Fruit fly (Drosophila melanogaster): ENCODE measurements around the gene Jwa.

Gene Jwa

DNA sequence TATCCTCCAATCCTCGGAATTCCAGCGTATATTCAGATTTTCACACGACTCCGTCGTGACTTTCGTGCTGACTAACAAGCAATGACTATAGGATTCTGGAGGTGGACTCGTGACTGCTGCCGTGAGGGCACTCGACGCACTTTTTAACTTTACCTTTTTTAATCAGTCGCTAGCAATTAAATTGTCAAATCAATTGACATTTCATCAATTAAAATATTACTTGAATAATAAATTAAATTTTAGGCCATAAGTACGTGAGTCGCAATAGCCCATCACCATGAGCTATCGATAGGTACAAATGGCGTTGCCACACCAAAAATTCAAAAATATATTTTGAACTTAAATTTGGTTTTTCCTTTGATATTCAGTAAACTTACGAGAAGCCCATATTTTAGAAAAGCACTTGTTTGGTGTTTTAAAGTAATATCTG lies at the start of gene Jwa:
Gene Jwa, minus strand, starts transcription at position 87 of the 430 bp plus-strand sequence.
- peak; percentile 73 for TF ChIP-seq CG17801 (GFP tag; optimal IDR thresholded peaks at IDR 0.05; ENCODE audit: partially characterized antibody)

DNA sequence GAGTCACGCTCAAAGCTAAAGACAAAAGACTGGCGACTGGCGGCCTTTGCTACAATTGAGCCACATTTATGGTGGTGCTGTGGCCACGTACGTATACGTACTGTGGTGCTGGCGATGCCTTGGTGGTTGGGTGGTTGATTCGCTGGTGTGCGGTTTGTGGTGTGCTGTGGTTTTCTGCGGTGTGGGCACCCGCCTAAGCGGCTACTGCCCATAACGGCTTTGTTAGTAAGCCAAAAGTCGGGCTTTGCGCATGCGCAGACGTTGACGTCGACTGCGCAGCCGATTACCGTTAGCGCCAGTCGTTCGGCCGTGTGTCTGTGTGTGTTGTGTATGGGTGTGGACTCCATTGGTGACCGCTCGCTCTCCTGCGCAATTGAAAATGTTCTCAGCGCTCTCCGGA lies 47.7 kb upstream of the Jwa start:
- TF ChIP-seq CG17801 (GFP tag; optimal IDR thresholded peaks at IDR 0.05; ENCODE audit: partially characterized antibody), result no peak

dm6 chr2L:18752823-18753222 lies 47.3 kb upstream of the Jwa start:
- no peak for TF ChIP-seq CG17801 (GFP tag; optimal IDR thresholded peaks at IDR 0.05; ENCODE audit: partially characterized antibody)

- TF ChIP-seq CG17801 (GFP tag; optimal IDR thresholded peaks at IDR 0.05; ENCODE audit: partially characterized antibody), result no peak
Observed at dm6 chr2L:18752038-18752437, 46.5 kb upstream of the Jwa start.

DNA sequence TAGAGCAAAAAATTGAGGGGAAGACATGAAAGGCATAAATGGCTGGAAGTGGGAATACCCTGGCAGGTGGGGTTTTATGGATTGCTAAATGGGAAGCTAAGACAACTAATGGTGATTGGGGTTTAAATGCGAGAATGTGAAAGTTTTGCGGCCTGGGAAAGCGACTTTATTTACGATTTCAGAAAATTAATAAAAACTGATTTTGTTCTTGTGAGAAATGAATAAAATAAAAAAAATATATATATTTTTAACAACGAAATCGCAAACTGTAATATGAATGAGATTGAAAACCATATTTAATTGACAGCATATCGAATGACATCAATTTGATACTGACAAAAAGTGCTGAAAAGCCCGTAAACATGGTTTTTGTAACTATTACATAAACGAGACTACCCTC lies 45.8 kb upstream of the Jwa start:
- no peak for TF ChIP-seq CG17801 (GFP tag; optimal IDR thresholded peaks at IDR 0.05; ENCODE audit: partially characterized antibody)

DNA sequence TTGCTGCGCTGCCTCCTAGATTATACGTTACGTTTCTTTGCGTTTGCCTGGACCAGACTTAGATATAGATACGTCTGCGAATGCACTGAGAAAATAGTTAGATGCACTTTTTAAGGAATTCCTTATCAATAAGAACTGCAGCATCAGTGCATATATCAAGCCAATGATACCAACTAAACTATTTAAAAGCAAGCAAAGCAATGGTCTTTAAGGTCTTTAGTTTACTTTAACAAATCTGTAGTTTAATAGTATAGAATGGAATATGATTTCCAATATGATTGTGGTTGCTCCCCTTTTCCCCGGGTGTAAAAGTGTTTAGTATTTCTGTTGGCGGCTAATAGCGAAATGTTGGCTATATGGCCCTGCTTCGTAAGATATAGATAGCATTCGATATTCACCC lies 41.2 kb upstream of the Jwa start:
- no peak for TF ChIP-seq CG17801 (GFP tag; optimal IDR thresholded peaks at IDR 0.05; ENCODE audit: partially characterized antibody)

DNA sequence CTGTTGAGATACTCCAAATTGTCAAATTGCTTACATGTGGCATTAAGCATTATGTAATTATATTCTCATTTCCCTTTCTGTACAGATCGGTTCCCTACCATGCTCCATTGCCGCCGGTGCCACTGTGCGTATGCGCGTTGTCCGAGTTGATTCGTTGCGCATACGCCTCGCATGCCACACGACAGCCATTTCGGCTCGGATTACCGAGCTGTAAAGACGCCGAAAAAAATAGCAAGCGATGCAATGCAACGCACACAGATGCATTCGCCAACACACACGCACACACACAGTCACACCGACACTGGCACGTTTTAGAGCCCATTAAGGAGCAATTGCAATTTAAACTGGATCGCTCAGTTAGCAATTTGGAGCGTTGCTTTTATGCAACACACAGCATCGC lies 40.0 kb upstream of the Jwa start:
- no peak for TF ChIP-seq CG17801 (GFP tag; optimal IDR thresholded peaks at IDR 0.05; ENCODE audit: partially characterized antibody)

dm6 chr2L:18743896-18744295 lies 38.4 kb upstream of the Jwa start:
- no peak for TF ChIP-seq CG17801 (GFP tag; optimal IDR thresholded peaks at IDR 0.05; ENCODE audit: partially characterized antibody)

- TF ChIP-seq CG17801 (GFP tag; optimal IDR thresholded peaks at IDR 0.05; ENCODE audit: partially characterized antibody), result no peak
Observed at dm6 chr2L:18742710-18743109, 37.2 kb upstream of the Jwa start.

- TF ChIP-seq CG17801 (GFP tag; optimal IDR thresholded peaks at IDR 0.05; ENCODE audit: partially characterized antibody), result no peak
Observed at dm6 chr2L:18740010-18740409, 34.5 kb upstream of the Jwa start, which contains the start of the genes CG42752 and CG15167. CG42752 (minus strand) TSS chr2L:18740110. CG15167 (plus strand) TSS chr2L:18740358.

- TF ChIP-seq CG17801 (GFP tag; optimal IDR thresholded peaks at IDR 0.05; ENCODE audit: partially characterized antibody), result no peak
Observed at dm6 chr2L:18737239-18737638, 31.7 kb upstream of the Jwa start.

DNA sequence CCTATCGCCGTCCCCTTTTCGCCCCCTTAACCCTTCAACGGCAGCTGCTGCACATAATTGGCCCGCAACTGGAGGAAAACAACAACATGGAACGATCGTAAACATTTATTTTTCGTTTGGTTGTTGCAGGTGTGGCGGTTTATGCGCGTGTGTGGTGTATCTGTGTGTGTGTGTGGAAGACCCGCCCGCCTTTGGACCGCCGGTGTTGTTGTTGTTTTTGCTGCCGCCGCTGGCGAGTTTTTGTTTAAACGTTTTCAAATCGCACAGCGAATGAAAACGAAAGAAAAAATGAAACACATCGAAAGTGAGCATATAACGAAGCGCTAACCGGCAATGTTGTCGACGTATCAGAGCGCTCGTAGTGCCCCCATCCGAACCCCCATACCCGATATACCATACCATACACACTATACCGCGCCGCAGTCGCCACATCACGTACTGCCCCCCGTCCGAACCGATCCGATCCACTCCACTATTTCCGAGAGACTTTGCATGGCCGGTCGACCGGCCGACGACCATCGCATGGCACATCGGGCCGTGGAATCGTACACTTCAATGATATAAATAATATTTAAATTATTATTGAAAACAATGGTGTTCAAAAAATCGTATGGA lies 30.2 kb upstream of the Jwa start:
- TF ChIP-seq CG17801 (GFP tag; optimal IDR thresholded peaks at IDR 0.05; ENCODE audit: partially characterized antibody), result no peak

DNA sequence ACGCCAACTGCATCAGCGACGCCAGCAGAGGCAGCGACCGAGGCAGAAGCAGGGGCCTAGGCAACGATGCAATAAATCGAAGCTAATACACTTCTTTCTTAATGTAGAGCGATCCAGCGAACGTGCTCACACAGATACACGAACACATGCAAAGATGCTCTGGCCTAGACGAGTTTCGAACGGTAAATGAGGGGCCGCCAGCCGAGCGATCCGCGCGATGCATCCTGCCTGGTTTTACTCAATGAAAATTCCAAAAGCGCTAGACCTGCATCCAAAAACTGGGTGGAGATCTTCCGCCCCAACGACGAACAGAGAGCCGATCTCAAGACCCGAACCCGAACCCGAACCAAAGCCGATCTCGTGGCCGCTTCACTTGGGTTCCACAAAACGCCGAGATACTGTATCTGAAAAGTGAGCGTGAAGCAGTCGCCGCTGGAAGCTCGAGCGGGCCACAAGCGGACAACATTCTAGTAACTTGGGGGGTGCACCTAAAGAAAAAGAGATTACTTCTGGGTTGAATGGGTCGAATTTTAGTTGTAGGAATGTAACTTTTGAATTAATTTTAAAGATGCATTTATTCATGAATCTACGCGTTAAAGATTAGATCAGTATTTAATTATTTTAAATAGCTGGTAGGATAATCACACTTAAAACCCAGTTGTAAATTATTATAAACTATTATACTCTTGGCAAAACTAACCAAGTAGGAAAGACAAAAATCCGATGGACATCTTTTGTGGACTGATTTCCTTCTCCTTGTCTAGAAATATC lies 27.4 kb upstream of the Jwa start:
- no peak for TF ChIP-seq CG17801 (GFP tag; optimal IDR thresholded peaks at IDR 0.05; ENCODE audit: partially characterized antibody)

- TF ChIP-seq CG17801 (GFP tag; optimal IDR thresholded peaks at IDR 0.05; ENCODE audit: partially characterized antibody), result no peak
Observed at dm6 chr2L:18732291-18732690, 26.8 kb upstream of the Jwa start, which contains the start of gene CG10348. CG10348 (minus strand) TSS chr2L:18732524.

- TF ChIP-seq CG17801 (GFP tag; optimal IDR thresholded peaks at IDR 0.05; ENCODE audit: partially characterized antibody), result no peak
Observed at dm6 chr2L:18727986-18728385, 22.5 kb upstream of the Jwa start.

dm6 chr2L:18724842-18725241 lies 19.3 kb upstream of the Jwa start:
- TF ChIP-seq CG17801 (GFP tag; optimal IDR thresholded peaks at IDR 0.05; ENCODE audit: partially characterized antibody), result no peak

Measured in ovary, adult (tissue).